Worm (Caenorhabditis elegans) whole organism, L2 larva: Measurements from ENCODE around the gene F53B3.6.

Experiments
- ceh-82 ChIP-seq: fragments of 150-350 bp; optimal IDR thresholded peaks from 2 replicates; lab custom pipeline; 2014; ENCODE audit warnings: missing biosample characterization, missing genetic modification characterization
- crh-2 ChIP-seq: sonication (generic microtip); optimal IDR thresholded peaks from 2 replicates; lab custom pipeline; 2017; ENCODE audit warnings: missing biosample characterization, missing genetic modification characterization
- elt-3 ChIP-seq: sonication (generic microtip); optimal IDR thresholded peaks from 2 replicates; lab custom pipeline; 2017; ENCODE audit warnings: missing biosample characterization, missing genetic modification characterization
- gmeb-1 ChIP-seq: fragments of 150-350 bp; optimal IDR thresholded peaks from 2 replicates; lab custom pipeline; 2014; ENCODE audit warnings: missing biosample characterization, missing genetic modification characterization
- lin-13 ChIP-seq: fragments of 150-350 bp; optimal IDR thresholded peaks from 2 replicates; lab custom pipeline; 2014; ENCODE audit warnings: missing biosample characterization, missing genetic modification reagents, missing genetic modification characterization
- mab-5 ChIP-seq: fragments of 150-350 bp; optimal IDR thresholded peaks from 2 replicates; lab custom pipeline; 2014; ENCODE audit warnings: missing biosample characterization, missing genetic modification characterization
- sem-4 ChIP-seq: fragments of 150-350 bp; optimal IDR thresholded peaks from 2 replicates; lab custom pipeline; 2014; ENCODE audit warnings: missing biosample characterization, missing genetic modification reagents, missing genetic modification characterization
- skn-1 ChIP-seq: sonication (generic microtip); optimal IDR thresholded peaks from 2 replicates; lab custom pipeline; 2017; ENCODE audit warnings: missing biosample characterization, missing genetic modification characterization
- zag-1 ChIP-seq: fragments of 150-350 bp; optimal IDR thresholded peaks from 2 replicates; lab custom pipeline; 2014; ENCODE audit warnings: missing biosample characterization, missing genetic modification characterization

DNA sequence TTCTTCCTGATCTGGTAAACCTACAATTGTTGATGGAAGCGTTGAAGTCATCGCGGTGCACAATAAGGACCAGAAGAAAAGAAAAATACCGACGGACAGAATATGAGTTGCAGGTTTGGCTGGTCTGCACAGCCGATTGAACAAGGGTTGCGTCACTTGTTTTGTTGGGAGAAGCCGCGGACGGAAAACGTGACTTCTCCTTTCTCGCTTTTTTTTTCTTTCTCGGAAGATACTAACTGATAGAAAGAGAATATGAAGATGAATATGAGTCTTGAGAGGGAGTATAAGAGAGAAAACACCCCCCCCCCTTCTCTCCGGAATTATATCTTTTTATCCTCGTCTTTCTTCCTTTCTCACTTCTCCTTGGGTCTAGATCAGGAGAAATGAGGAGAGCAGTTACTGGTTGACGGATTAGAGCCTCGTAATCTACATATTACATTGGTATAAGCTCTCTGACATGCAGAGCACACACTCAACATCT lies 36.3 kb upstream of the F53B3.6 start, which contains the start of gene ssr-2:
- TF ChIP-seq elt-3 (no peak), mab-5 (tag; lab: Kevin White, UChicago) (no peak), skn-1 (no peak), sem-4 (tag; lab: Kevin White, UChicago) (no peak), lin-13 (GFP tag; lab: Kevin White, UChicago) (no peak), crh-2 (tag; lab: Kevin White, UChicago) (no peak), zag-1 (no peak), ceh-82 (tag; lab: Kevin White, UChicago) (no peak), gmeb-1 (tag; lab: Kevin White, UChicago) (no peak)
